Worm (Caenorhabditis elegans) whole organism, early embryonic: ENCODE measurements around the gene Y75B12B.13.

Experiments
- F13C5.2 ChIP-seq: sonication (generic microtip); optimal IDR thresholded peaks from 2 replicates; lab custom pipeline; 2017; ENCODE audit warnings: mild to moderate bottlenecking, missing genetic modification characterization, inconsistent platforms, missing compliant biosample characterization
- ama-1 ChIP-seq: fragments of 150-350 bp; optimal IDR thresholded peaks from 2 replicates; lab custom pipeline; 2014
- ceh-13 ChIP-seq: fragments of 200-800 bp; sonication (Bioruptor generic); optimal IDR thresholded peaks from 2 replicates; lab custom pipeline; 2018; ENCODE audit warnings: mild to moderate bottlenecking, missing genetic modification characterization, missing compliant biosample characterization
- ceh-36 ChIP-seq: sonication (generic microtip); optimal IDR thresholded peaks from 2 replicates; lab custom pipeline; 2016; ENCODE audit warnings: missing genetic modification characterization, inconsistent platforms, missing compliant biosample characterization
- hmbx-1 ChIP-seq: sonication (generic microtip); optimal IDR thresholded peaks from 2 replicates; lab custom pipeline; 2016; ENCODE audit warnings: mild to moderate bottlenecking, missing genetic modification characterization, missing compliant biosample characterization
- tbx-37 ChIP-seq: fragments of 200-800 bp; sonication (Bioruptor generic); conservative IDR thresholded peaks from 2 replicates; pipeline ENCODE4 v1.3.6; 2022; ENCODE audit warnings: missing genetic modification reagents, missing genetic modification characterization, missing compliant biosample characterization

DNA sequence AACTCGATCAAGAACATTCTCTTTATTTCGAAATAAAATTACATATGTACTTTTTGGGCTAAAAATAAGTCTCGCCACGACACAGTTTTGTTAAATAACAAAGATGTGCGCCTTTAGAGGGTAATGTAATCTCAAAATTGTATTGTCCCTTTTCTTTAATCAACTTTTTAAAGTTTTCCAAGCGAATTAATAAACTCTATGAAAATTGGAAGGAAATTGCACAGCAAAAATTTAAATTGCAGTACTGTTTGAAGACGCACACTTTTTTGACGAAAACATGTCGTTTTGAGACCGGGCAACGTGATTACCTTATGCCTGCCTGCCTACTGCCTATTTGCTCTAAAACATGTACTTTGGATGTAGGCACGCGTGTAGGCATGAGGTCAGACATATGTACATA lies 1.8 kb downstream of the Y75B12B.13 start:
- no peak for TF ChIP-seq ceh-36 (tag; lab: Kevin White, UChicago)
- no peak for TF ChIP-seq ama-1
- no peak for TF ChIP-seq hmbx-1 (tag; lab: Kevin White, UChicago)
- no peak for TF ChIP-seq ceh-13
- TF ChIP-seq tbx-37 (GFP tag; lab: Robert Waterston, UW) = no peak
- TF ChIP-seq F13C5.2 (tag; lab: Kevin White, UChicago) = no peak
